Fruit fly (Drosophila melanogaster): ENCODE measurements around the gene CG7884.

The CG7884 gene

dm6 chrX:19247200-19248052, 27.0 kb downstream of the CG7884 start, which contains the start of gene CG7992 (continued):
- TF ChIP-seq CG10959 (GFP tag; IDR thresholded peaks at IDR 0.05), result no peak
- TF ChIP-seq NC2β (GFP tag; optimal IDR thresholded peaks at IDR 0.05), result no peak
- TF ChIP-seq CG30431 (GFP tag; optimal IDR thresholded peaks at IDR 0.05), result no peak
- peak; percentile 26; the same call in 1 of the 2 replicates for TF ChIP-seq MBD-R2 (GFP tag; IDR thresholded peaks at IDR 0.05)
- TF ChIP-seq run (tag; optimal IDR thresholded peaks at IDR 0.05), result peak; percentile 41
- no peak for TF ChIP-seq CG8290 (GFP tag; optimal IDR thresholded peaks at IDR 0.05)
- no peak for TF ChIP-seq CG8290 (tag; optimal IDR thresholded peaks at IDR 0.05)
- TF ChIP-seq usp (GFP tag; optimal IDR thresholded peaks at IDR 0.05), result no peak
- peak; percentile 62 for TF ChIP-seq Ada2b (GFP tag; IDR thresholded peaks at IDR 0.05)
- peak; percentile 16 for TF ChIP-seq B-H2 (GFP tag; optimal IDR thresholded peaks at IDR 0.05)
- TF ChIP-seq Dref (GFP tag; IDR thresholded peaks at IDR 0.05), result no peak
- TF ChIP-seq sim (GFP tag; IDR thresholded peaks at IDR 0.05), result no peak
- peak; percentile 21 for TF ChIP-seq fd3F (GFP tag; optimal IDR thresholded peaks at IDR 0.05)
- no peak for TF ChIP-seq lbe (GFP tag; optimal IDR thresholded peaks at IDR 0.05)
- no peak for TF ChIP-seq CG12744 (GFP tag; optimal IDR thresholded peaks at IDR 0.05)
- peak; percentile 73 for TF ChIP-seq dmrt99B (tag; optimal IDR thresholded peaks at IDR 0.05)
- peak; percentile 40 for TF ChIP-seq CG9817 (tag; optimal IDR thresholded peaks at IDR 0.05)
- TF ChIP-seq CG6689 (GFP tag; IDR thresholded peaks at IDR 0.05), result peak; percentile 63
- peak; percentile 21 for TF ChIP-seq CG13123 (GFP tag; optimal IDR thresholded peaks at IDR 0.05)
- TF ChIP-seq CG3995 (GFP tag; optimal IDR thresholded peaks at IDR 0.05), result peak; percentile 4
- TF ChIP-seq ssp (GFP tag; IDR thresholded peaks at IDR 0.05), result 0 out of 2 replicates have a peak, but pooled peaks have one; percentile 18
- TF ChIP-seq sr (GFP tag; IDR thresholded peaks at IDR 0.05), result no peak
- peak; percentile 65 for TF ChIP-seq Dip3 (GFP tag; optimal IDR thresholded peaks at IDR 0.05)
- TF ChIP-seq CG13894 (tag; optimal IDR thresholded peaks at IDR 0.05), result peak; percentile 4
- peak; percentile 25; the same call in 1 of the 3 replicates for TF ChIP-seq CG7357 (GFP tag; IDR thresholded peaks at IDR 0.05)
- peak; percentile 57; the same call in 2 of the 3 replicates for TF ChIP-seq CG11695 (GFP tag; IDR thresholded peaks at IDR 0.05)
- TF ChIP-seq crc (GFP tag; optimal IDR thresholded peaks at IDR 0.05), result peak; percentile 51
- peak; percentile 81 for TF ChIP-seq sug (tag; optimal IDR thresholded peaks at IDR 0.05)
- TF ChIP-seq sens (GFP tag), result peak; percentile 89
- no peak for TF ChIP-seq Gsc (GFP tag; IDR thresholded peaks at IDR 0.05)
- peak; percentile 56 for TF ChIP-seq CG13624 (GFP tag; optimal IDR thresholded peaks at IDR 0.05)
- TF ChIP-seq pan (optimal IDR thresholded peaks at IDR 0.05), result no peak
- TF ChIP-seq pan (GFP tag; optimal IDR thresholded peaks at IDR 0.05 in 1 of 2, IDR thresholded peaks at IDR 0.05 in 1 of 2), result peak in 1 of 2 experiments; percentile 51
- TF ChIP-seq H15 (GFP tag; IDR thresholded peaks at IDR 0.05), result no peak
- no peak for TF ChIP-seq CG17912 (GFP tag; optimal IDR thresholded peaks at IDR 0.05)
- TF ChIP-seq fru (optimal IDR thresholded peaks at IDR 0.05), result no peak
- no peak for TF ChIP-seq ro (GFP tag; IDR thresholded peaks at IDR 0.05)
- peak; percentile 54 for TF ChIP-seq Xbp1 (GFP tag; optimal IDR thresholded peaks at IDR 0.05)
- no peak for TF ChIP-seq CG4360 (GFP tag; IDR thresholded peaks at IDR 0.05)
- peak; percentile 53 for TF ChIP-seq CG12155 (GFP tag; optimal IDR thresholded peaks at IDR 0.05)
- TF ChIP-seq cad (GFP tag; optimal IDR thresholded peaks at IDR 0.05), result no peak
- TF ChIP-seq CG18599 (GFP tag; optimal IDR thresholded peaks at IDR 0.05), result peak; percentile 74
- peak; percentile 42 for TF ChIP-seq Abd-B (GFP tag; optimal IDR thresholded peaks at IDR 0.05)
- TF ChIP-seq tap (tag; optimal IDR thresholded peaks at IDR 0.05), result peak; percentile 10
- no peak for TF ChIP-seq unc-4 (GFP tag; IDR thresholded peaks at IDR 0.05; ENCODE audit: partially characterized antibody)
- no peak for TF ChIP-seq Spps (tag; optimal IDR thresholded peaks at IDR 0.05)
- TF ChIP-seq CG8944 (GFP tag; optimal IDR thresholded peaks at IDR 0.05), result peak; percentile 40
- TF ChIP-seq CG6791 (GFP tag; IDR thresholded peaks at IDR 0.05; ENCODE audit: partially characterized antibody), result no peak
- peak; percentile 49 for TF ChIP-seq scrt (GFP tag; optimal IDR thresholded peaks at IDR 0.05)
- TF ChIP-seq GATAe (GFP tag; conservative IDR thresholded peaks at IDR 0.05), result peak; percentile 51

All from whole organism, embryonic.